Fruit fly (Drosophila melanogaster): ENCODE results near the gene CG31464.

DNA sequence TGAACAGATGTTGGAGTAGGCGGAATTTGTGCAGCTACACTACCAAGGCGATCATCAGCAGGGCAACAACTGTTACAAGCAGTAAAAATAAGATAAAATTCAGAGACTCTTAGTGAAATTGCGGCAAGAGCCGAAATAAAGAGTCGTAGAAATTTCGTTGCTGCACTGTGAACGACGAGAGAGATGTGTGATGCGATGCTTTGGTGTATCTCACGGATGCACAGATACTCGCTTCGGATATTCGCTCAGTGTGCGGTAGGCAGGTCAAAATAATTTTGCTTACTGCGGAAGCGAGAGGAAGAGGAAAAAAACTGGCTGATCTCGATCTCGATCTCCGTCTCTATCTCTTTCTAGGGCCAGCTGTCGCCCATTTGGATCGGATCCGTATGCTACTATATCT lies 2.2 kb upstream of the CG31464 start:
- no peak for TF ChIP-seq sd (tag; optimal IDR thresholded peaks at IDR 0.05)
- TF ChIP-seq CG6683 (GFP tag; optimal IDR thresholded peaks at IDR 0.05), result no peak
- TF ChIP-seq CG15269 (tag; optimal IDR thresholded peaks at IDR 0.05), result no peak
- TF ChIP-seq Awh (GFP tag; IDR thresholded peaks at IDR 0.05), result no peak
- no peak for TF ChIP-seq Lpt (GFP tag; optimal IDR thresholded peaks at IDR 0.05)
- TF ChIP-seq sug (tag; optimal IDR thresholded peaks at IDR 0.05), result no peak
- TF ChIP-seq CG7928 (GFP tag; optimal IDR thresholded peaks at IDR 0.05), result no peak
- no peak for TF ChIP-seq disco-r (GFP tag; optimal IDR thresholded peaks at IDR 0.05)
- no peak for TF ChIP-seq sob (GFP tag; IDR thresholded peaks at IDR 0.05)
- no peak for TF ChIP-seq knrl (GFP tag; IDR thresholded peaks at IDR 0.05; ENCODE audit: partially characterized antibody)
- TF ChIP-seq Trl (optimal IDR thresholded peaks at IDR 0.05), result no peak
- TF ChIP-seq Trl (GFP tag; optimal IDR thresholded peaks at IDR 0.05), result no peak
- no peak for TF ChIP-seq CG10147 (GFP tag; optimal IDR thresholded peaks at IDR 0.05)
- TF ChIP-seq toy (GFP tag; IDR thresholded peaks at IDR 0.05), result no peak
- TF ChIP-seq fd64A (GFP tag; optimal IDR thresholded peaks at IDR 0.05), result no peak
